Fruit fly (Drosophila melanogaster) whole organism, prepupa: ENCODE measurements around the gene Cyt-c1L.
A peak's percentile ranks its signal among the peaks of the same experiment; 100 is the strongest.

Experiments
- Blimp-1 ChIP-seq: fragments of 200-800 bp; sonication (Bioruptor generic); optimal IDR thresholded peaks from 3 replicates; lab custom pipeline; 2017; ENCODE audit warnings: missing biosample characterization, missing genetic modification characterization, mild to moderate bottlenecking, moderate library complexity, missing genetic modification reagents
- CG10631 ChIP-seq: fragments of 200-800 bp; sonication (Bioruptor generic); optimal IDR thresholded peaks from 2 replicates; lab custom pipeline; 2016; ENCODE audit warnings: missing biosample characterization, missing genetic modification characterization
- CG10669 ChIP-seq: fragments of 200-800 bp; sonication (Bioruptor generic); optimal IDR thresholded peaks from 3 replicates; lab custom pipeline; 2018; ENCODE audit warnings: missing biosample characterization, mild to moderate bottlenecking, missing genetic modification characterization, moderate library complexity
- CG11762 ChIP-seq: fragments of 200-800 bp; sonication (Bioruptor generic); optimal IDR thresholded peaks from 3 replicates; lab custom pipeline; 2016; ENCODE audit warnings: missing biosample characterization, missing genetic modification characterization; ENCODE audit not compliant: insufficient read depth
- CG15336 ChIP-seq: fragments of 200-800 bp; sonication (Bioruptor generic); IDR thresholded peaks from 2 replicates; pipeline ENCODE4 v1.3.6; 2022; ENCODE audit warnings: missing biosample characterization, missing genetic modification characterization
- CG1621 ChIP-seq: fragments of 200-800 bp; sonication (Bioruptor generic); optimal IDR thresholded peaks from 3 replicates; lab custom pipeline; 2018; ENCODE audit warnings: missing biosample characterization, mild to moderate bottlenecking, missing genetic modification characterization
- CG16779 ChIP-seq: fragments of 200-800 bp; sonication (Bioruptor generic); optimal IDR thresholded peaks from 3 replicates; lab custom pipeline; 2017; ENCODE audit warnings: missing biosample characterization, mild to moderate bottlenecking, missing genetic modification characterization
- CG3032 ChIP-seq: fragments of 200-800 bp; optimal IDR thresholded peaks from 2 replicates; lab custom pipeline; 2019; ENCODE audit warnings: missing biosample characterization, mild to moderate bottlenecking, missing genetic modification characterization, moderate library complexity
- CG31627 ChIP-seq: fragments of 200-800 bp; sonication (Bioruptor generic); optimal IDR thresholded peaks from 3 replicates; lab custom pipeline; 2016; ENCODE audit warnings: missing biosample characterization, missing genetic modification characterization
- CG32006 ChIP-seq: fragments of 200-800 bp; sonication (Bioruptor generic); optimal IDR thresholded peaks from 3 replicates; lab custom pipeline; 2017; ENCODE audit warnings: missing biosample characterization, mild to moderate bottlenecking, missing genetic modification characterization
- CG34406 ChIP-seq: fragments of 200-800 bp; sonication (Bioruptor generic); optimal IDR thresholded peaks from 3 replicates; lab custom pipeline; 2016; ENCODE audit warnings: missing biosample characterization, missing genetic modification characterization
- CG3919 ChIP-seq: fragments of 200-800 bp; sonication (Bioruptor generic); optimal IDR thresholded peaks from 3 replicates; lab custom pipeline; 2016; ENCODE audit warnings: missing biosample characterization, missing genetic modification characterization
- CG6163 ChIP-seq: fragments of 200-800 bp; sonication (Bioruptor generic); IDR thresholded peaks from 3 replicates; pipeline ENCODE4 v1.3.6; 2022; ENCODE audit warnings: missing biosample characterization, missing genetic modification characterization
- CG6792 ChIP-seq: fragments of 200-800 bp; sonication (Bioruptor generic); optimal IDR thresholded peaks from 3 replicates; lab custom pipeline; 2016; ENCODE audit warnings: missing biosample characterization, missing genetic modification characterization
- CG6808 ChIP-seq: fragments of 200-800 bp; sonication (Bioruptor generic); optimal IDR thresholded peaks from 3 replicates; lab custom pipeline; 2017; ENCODE audit warnings: missing biosample characterization, missing genetic modification characterization, mild to moderate bottlenecking, moderate library complexity, missing genetic modification reagents
- CG6854 ChIP-seq: fragments of 200-800 bp; sonication (Bioruptor generic); optimal IDR thresholded peaks from 2 replicates; lab custom pipeline; 2017; ENCODE audit warnings: missing biosample characterization, mild to moderate bottlenecking, missing genetic modification characterization
- CG7368 ChIP-seq: fragments of 200-800 bp; sonication (Bioruptor generic); optimal IDR thresholded peaks from 3 replicates; lab custom pipeline; 2016; ENCODE audit warnings: missing biosample characterization, missing genetic modification characterization
- CG8119 ChIP-seq: fragments of 200-800 bp; sonication (Bioruptor generic); IDR thresholded peaks from 3 replicates; pipeline ENCODE4 v1.3.6; 2022; ENCODE audit warnings: missing biosample characterization, missing genetic modification characterization
- CG8319 ChIP-seq: fragments of 200-800 bp; sonication (Bioruptor generic); optimal IDR thresholded peaks from 3 replicates; lab custom pipeline; 2016; ENCODE audit warnings: missing biosample characterization, missing genetic modification characterization
- CG8632 ChIP-seq: fragments of 200-800 bp; sonication (Bioruptor generic); optimal IDR thresholded peaks from 3 replicates; lab custom pipeline; 2016; ENCODE audit warnings: missing biosample characterization, missing genetic modification characterization
- CG9139 ChIP-seq: fragments of 200-800 bp; sonication (Bioruptor generic); optimal IDR thresholded peaks from 3 replicates; lab custom pipeline; 2017; ENCODE audit warnings: missing biosample characterization, mild to moderate bottlenecking, missing genetic modification characterization
- Eip78C ChIP-seq: fragments of 200-800 bp; sonication (Bioruptor generic); peaks from one replicate; lab custom pipeline; 2016; ENCODE audit warnings: missing biosample characterization, missing genetic modification characterization
- Eip93F ChIP-seq: fragments of 200-800 bp; sonication (Bioruptor generic); optimal IDR thresholded peaks from 2 replicates; lab custom pipeline; 2016; ENCODE audit warnings: missing biosample characterization, mild to moderate bottlenecking, missing genetic modification characterization
- Ets21C ChIP-seq: fragments of 200-800 bp; sonication (Bioruptor generic); optimal IDR thresholded peaks from 3 replicates; lab custom pipeline; 2016; ENCODE audit warnings: missing biosample characterization, missing genetic modification characterization
- Ets96B ChIP-seq: fragments of 200-800 bp; optimal IDR thresholded peaks from 2 replicates; lab custom pipeline; 2019; ENCODE audit warnings: missing biosample characterization, mild to moderate bottlenecking, missing genetic modification characterization, moderate library complexity
- Hr38 ChIP-seq: sonication (Bioruptor generic); optimal IDR thresholded peaks from 2 replicates; lab custom pipeline; 2016; ENCODE audit warnings: missing biosample characterization, missing genetic modification characterization
- Hr39 ChIP-seq: fragments of 200-800 bp; sonication (Bioruptor generic); optimal IDR thresholded peaks from 2 replicates; lab custom pipeline; 2016; ENCODE audit warnings: missing biosample characterization, missing genetic modification characterization
- Hr4 ChIP-seq: fragments of 200-800 bp; sonication (Bioruptor generic); optimal IDR thresholded peaks from 3 replicates; lab custom pipeline; 2016; ENCODE audit warnings: missing biosample characterization, missing genetic modification characterization
- Lpt ChIP-seq: fragments of 200-800 bp; sonication (Bioruptor generic); optimal IDR thresholded peaks from 3 replicates; lab custom pipeline; 2016; ENCODE audit warnings: missing biosample characterization, missing genetic modification characterization
- Met ChIP-seq: fragments of 200-800 bp; sonication (Bioruptor generic); optimal IDR thresholded peaks from 3 replicates; lab custom pipeline; 2016; ENCODE audit warnings: missing biosample characterization, missing genetic modification characterization
- OdsH ChIP-seq: fragments of 200-800 bp; sonication (Bioruptor generic); optimal IDR thresholded peaks from 3 replicates; lab custom pipeline; 2016; ENCODE audit warnings: missing biosample characterization, missing genetic modification characterization
- Smox ChIP-seq: fragments of 200-800 bp; sonication (Bioruptor generic); optimal IDR thresholded peaks from 3 replicates; lab custom pipeline; 2016; ENCODE audit warnings: missing biosample characterization, missing genetic modification characterization
- Sox14 ChIP-seq: fragments of 200-800 bp; sonication (Bioruptor generic); optimal IDR thresholded peaks from 3 replicates; lab custom pipeline; 2016; ENCODE audit warnings: missing biosample characterization, missing genetic modification characterization
- achi ChIP-seq: fragments of 200-800 bp; sonication (Bioruptor generic); optimal IDR thresholded peaks from 3 replicates; lab custom pipeline; 2016; ENCODE audit warnings: missing biosample characterization, missing genetic modification characterization
- acj6 ChIP-seq: fragments of 200-800 bp; sonication (Bioruptor generic); optimal IDR thresholded peaks from 3 replicates; lab custom pipeline; 2016; ENCODE audit warnings: missing biosample characterization, missing genetic modification characterization
- cyc ChIP-seq: fragments of 200-800 bp; sonication (Bioruptor generic); optimal IDR thresholded peaks from 3 replicates; lab custom pipeline; 2016; ENCODE audit warnings: missing biosample characterization, missing genetic modification characterization
- dsx ChIP-seq: fragments of 200-800 bp; optimal IDR thresholded peaks from 3 replicates; lab custom pipeline; 2019; ENCODE audit warnings: missing biosample characterization, mild to moderate bottlenecking, missing genetic modification characterization, moderate library complexity; ENCODE audit not compliant: poor library complexity, severe bottlenecking
- eg ChIP-seq: fragments of 200-800 bp; sonication (Bioruptor generic); IDR thresholded peaks from 3 replicates; pipeline ENCODE4 v1.3.6; 2022; ENCODE audit warnings: missing biosample characterization, missing genetic modification characterization
- esn ChIP-seq: fragments of 200-800 bp; sonication (Bioruptor generic); optimal IDR thresholded peaks from 2 replicates; lab custom pipeline; 2016; ENCODE audit warnings: missing biosample characterization, mild to moderate bottlenecking, missing genetic modification characterization, moderate library complexity
- fd59A ChIP-seq: fragments of 200-800 bp; sonication (Bioruptor generic); optimal IDR thresholded peaks from 2 replicates; lab custom pipeline; 2017; ENCODE audit warnings: missing biosample characterization, mild to moderate bottlenecking, missing genetic modification characterization, missing genetic modification reagents
- fd85E ChIP-seq: fragments of 200-800 bp; sonication (Bioruptor generic); optimal IDR thresholded peaks from 3 replicates; lab custom pipeline; 2016; ENCODE audit warnings: missing biosample characterization, missing genetic modification characterization
- fkh ChIP-seq: fragments of 200-800 bp; sonication (Bioruptor generic); optimal IDR thresholded peaks from 3 replicates; lab custom pipeline; 2017; ENCODE audit warnings: missing biosample characterization, mild to moderate bottlenecking, missing genetic modification characterization, moderate library complexity
- lz ChIP-seq: fragments of 200-800 bp; sonication (Bioruptor generic); optimal IDR thresholded peaks from 3 replicates; lab custom pipeline; 2016; ENCODE audit warnings: missing biosample characterization, missing genetic modification characterization
- net ChIP-seq: fragments of 200-800 bp; sonication (Bioruptor generic); optimal IDR thresholded peaks from 3 replicates; lab custom pipeline; 2016; ENCODE audit warnings: missing biosample characterization, missing genetic modification characterization
- spab ChIP-seq: fragments of 200-800 bp; sonication (Bioruptor generic); optimal IDR thresholded peaks from 2 replicates; lab custom pipeline; 2017; ENCODE audit warnings: missing biosample characterization, mild to moderate bottlenecking, missing genetic modification characterization, missing genetic modification reagents
- ss ChIP-seq, 2 experiments: fragments of 200-800 bp; sonication (Bioruptor generic); optimal IDR thresholded peaks; 2 replicates in 1 of 2; 3 replicates in 1 of 2; lab custom pipeline; 2017 to 2018; ENCODE audit warnings: mild to moderate bottlenecking in 2 of 2, missing biosample characterization in 2 of 2, missing genetic modification characterization in 2 of 2, moderate library complexity in 1 of 2
- topi ChIP-seq: fragments of 200-800 bp; sonication (Bioruptor generic); optimal IDR thresholded peaks from 3 replicates; lab custom pipeline; 2016; ENCODE audit warnings: missing biosample characterization, missing genetic modification characterization
- vri ChIP-seq: fragments of 200-800 bp; sonication (Bioruptor generic); optimal IDR thresholded peaks from 3 replicates; lab custom pipeline; 2016; ENCODE audit warnings: missing biosample characterization, mild to moderate bottlenecking, missing genetic modification characterization

Cyt-c1L gene

dm6 chr3R:29219948-29220347, 16.0 kb upstream of the Cyt-c1L start, which contains the start of gene eEF1gamma (continued):
- TF ChIP-seq Lpt (peak; percentile 61), CG31627 (GFP tag; lab: Kevin White, UChicago) (peak; percentile 91), CG34406 (GFP tag; lab: Kevin White, UChicago) (peak; percentile 92), net (peak; percentile 94), Sox14 (GFP tag; lab: Kevin White, UChicago) (peak; percentile 86), achi (no peak), CG32006 (GFP tag; lab: Kevin White, UChicago) (peak; percentile 71), ss (GFP tag; optimal IDR thresholded peaks at IDR 0.05; lab: Kevin White, UChicago) (peak; percentile 82 to 94), fkh (peak; percentile 94), Hr39 (GFP tag; lab: Kevin White, UChicago) (peak; percentile 87), cyc (GFP tag; lab: Kevin White, UChicago) (peak; percentile 92), Hr4 (GFP tag; lab: Kevin White, UChicago) (peak; percentile 75), fd59A (GFP tag; lab: Kevin White, UChicago) (peak; percentile 80), Met (GFP tag; lab: Kevin White, UChicago) (peak; percentile 93), CG8319 (GFP tag; lab: Kevin White, UChicago) (peak; percentile 89)

dm6 chr3R:29218001-29218400, 14.1 kb upstream of the Cyt-c1L start:
- no peak for TF ChIP-seq Lpt
- TF ChIP-seq CG6808 (GFP tag; lab: Kevin White, UChicago), result no peak
- TF ChIP-seq Ets96B, result no peak
- no peak for TF ChIP-seq CG7368 (GFP tag; lab: Kevin White, UChicago)
- TF ChIP-seq Hr4 (GFP tag; lab: Kevin White, UChicago), result peak; percentile 24
- no peak for TF ChIP-seq dsx (GFP tag; lab: Kevin White, UChicago)
- no peak for TF ChIP-seq topi (GFP tag; lab: Kevin White, UChicago)
- TF ChIP-seq Ets21C, result no peak
- no peak for TF ChIP-seq acj6 (GFP tag; lab: Kevin White, UChicago)
- TF ChIP-seq CG8632 (GFP tag; lab: Kevin White, UChicago), result no peak
- no peak for TF ChIP-seq achi
- TF ChIP-seq Sox14 (GFP tag; lab: Kevin White, UChicago), result no peak
- TF ChIP-seq esn (GFP tag; lab: Kevin White, UChicago), result peak; percentile 1
- TF ChIP-seq fkh, result no peak
- TF ChIP-seq CG31627 (GFP tag; lab: Kevin White, UChicago), result no peak
- TF ChIP-seq fd59A (GFP tag; lab: Kevin White, UChicago), result no peak
- peak; percentile 11 for TF ChIP-seq Met (GFP tag; lab: Kevin White, UChicago)
- no peak for TF ChIP-seq Smox (GFP tag; lab: Kevin White, UChicago)
- TF ChIP-seq spab (GFP tag; lab: Kevin White, UChicago), result no peak
- TF ChIP-seq Blimp-1, result no peak
- TF ChIP-seq Hr38 (GFP tag; lab: Kevin White, UChicago), result no peak
- no peak for TF ChIP-seq CG15336 (GFP tag; lab: Robert Waterston, UW)
- peak; percentile 15 for TF ChIP-seq OdsH (GFP tag; lab: Kevin White, UChicago)
- no peak for TF ChIP-seq CG9139 (GFP tag; lab: Kevin White, UChicago)
- TF ChIP-seq CG8119, result no peak; the same call in 2 of the 3 replicates
- TF ChIP-seq CG6854 (GFP tag; lab: Kevin White, UChicago), result no peak
- no peak for TF ChIP-seq CG3919 (GFP tag; lab: Kevin White, UChicago)
- no peak for TF ChIP-seq CG11762 (GFP tag; lab: Kevin White, UChicago)
- peak; percentile 28 for TF ChIP-seq CG32006 (GFP tag; lab: Kevin White, UChicago)
- TF ChIP-seq lz (GFP tag; lab: Kevin White, UChicago), result no peak
- TF ChIP-seq cyc (GFP tag; lab: Kevin White, UChicago), result no peak
- peak; percentile 76 for TF ChIP-seq Eip78C (GFP tag; lab: Kevin White, UChicago)
- TF ChIP-seq CG10669 (GFP tag; lab: Kevin White, UChicago), result no peak
- no peak for TF ChIP-seq CG6163
- TF ChIP-seq CG8319 (GFP tag; lab: Kevin White, UChicago), result no peak
- no peak for TF ChIP-seq vri (GFP tag; lab: Kevin White, UChicago)
- TF ChIP-seq CG1621 (tag; lab: Kevin White, UChicago), result no peak
- no peak for TF ChIP-seq CG3032 (tag; lab: Kevin White, UChicago)
- no peak for TF ChIP-seq Eip93F
- no peak for TF ChIP-seq Hr39 (GFP tag; lab: Kevin White, UChicago)
- TF ChIP-seq CG16779, result no peak
- no peak for TF ChIP-seq CG6792 (GFP tag; lab: Kevin White, UChicago)
- no peak for TF ChIP-seq CG10631 (GFP tag; lab: Kevin White, UChicago)
- TF ChIP-seq fd85E (GFP tag; lab: Kevin White, UChicago), result no peak
- TF ChIP-seq eg (GFP tag; lab: Robert Waterston, UW), result no peak
